Worm (Caenorhabditis elegans): ENCODE measurements around the gene ZK1321.1.

DNA sequence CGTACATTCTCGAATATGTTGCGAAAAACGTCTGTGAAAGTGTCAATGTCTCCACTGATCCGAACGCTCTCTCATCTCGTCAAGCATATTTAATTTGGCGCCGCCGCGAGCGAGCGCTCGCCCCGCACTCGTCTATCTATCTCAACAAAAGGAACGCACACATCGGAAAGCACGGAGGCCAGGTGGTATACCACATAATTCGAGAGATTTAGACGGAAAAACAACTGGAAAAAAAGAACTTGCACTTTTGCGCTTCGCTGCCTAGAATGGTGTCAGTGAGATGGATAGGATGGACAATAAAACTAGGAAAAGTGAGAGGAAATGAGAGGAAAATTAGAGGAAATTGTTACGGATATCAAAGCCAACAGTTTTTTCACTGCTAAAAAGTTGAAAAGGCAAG, 24.6 kb upstream of the ZK1321.1 start:
- no peak for TF ChIP-seq unc-42 (tag; optimal IDR thresholded peaks at IDR 0.05)
- TF ChIP-seq ceh-34 (tag; optimal IDR thresholded peaks at IDR 0.05), result no peak
- no peak for TF ChIP-seq eyg-1 (tag; optimal IDR thresholded peaks at IDR 0.05)
- TF ChIP-seq pqm-1 (tag; optimal IDR thresholded peaks at IDR 0.05), result no peak
- TF ChIP-seq nfya-1 (tag; optimal IDR thresholded peaks at IDR 0.05), result no peak
- no peak for TF ChIP-seq ama-1 (optimal IDR thresholded peaks at IDR 0.05)
- no peak for TF ChIP-seq tbx-2 (tag; optimal IDR thresholded peaks at IDR 0.05)
- no peak for TF ChIP-seq ceh-22 (tag; optimal IDR thresholded peaks at IDR 0.05)
- no peak for TF ChIP-seq gmeb-2 (tag; optimal IDR thresholded peaks at IDR 0.05)
- TF ChIP-seq odd-2 (tag; optimal IDR thresholded peaks at IDR 0.05), result no peak
- no peak for TF ChIP-seq elt-2 (tag; optimal IDR thresholded peaks at IDR 0.05)
- TF ChIP-seq hlh-8 (tag; optimal IDR thresholded peaks at IDR 0.05), result no peak
- TF ChIP-seq dmd-4 (tag; optimal IDR thresholded peaks at IDR 0.05; ENCODE audit: borderline replicate concordance), result no peak
- no peak for TF ChIP-seq lin-11 (tag; optimal IDR thresholded peaks at IDR 0.05)

All from whole organism, late embryonic.